Fruit fly (Drosophila melanogaster): ENCODE results near the gene CG17108.

CG17108 gene

dm6 chr2L:10665603-10666002 is 28.3 kb downstream of the CG17108 start:
- TF ChIP-seq noc (tag; optimal IDR thresholded peaks at IDR 0.05), result peak; percentile 57

- TF ChIP-seq noc (tag; optimal IDR thresholded peaks at IDR 0.05), result peak; percentile 17
Measured at dm6 chr2L:10661490-10662240, 32.2 kb downstream of the CG17108 start, which contains the start of gene CG31871. Gene CG31871, plus strand, starts transcription at chr2L:10662081.

dm6 chr2L:10657981-10658380 is 35.9 kb downstream of the CG17108 start, which contains the start of gene CG45690:
Gene CG45690, plus strand, starts transcription at chr2L:10658281.
- no peak for TF ChIP-seq noc (tag; optimal IDR thresholded peaks at IDR 0.05)

- no peak for TF ChIP-seq noc (tag; optimal IDR thresholded peaks at IDR 0.05)
Measured at dm6 chr2L:10654520-10654919, 39.4 kb downstream of the CG17108 start.

dm6 chr2L:10651313-10651712 is 42.6 kb downstream of the CG17108 start, which contains the start of gene dbf:
Gene dbf, plus strand, starts transcription at chr2L:10651613.
- no peak for TF ChIP-seq noc (tag; optimal IDR thresholded peaks at IDR 0.05)

- TF ChIP-seq noc (tag; optimal IDR thresholded peaks at IDR 0.05), result no peak
Measured at dm6 chr2L:10647720-10648349, 46.1 kb downstream of the CG17108 start.

dm6 chr2L:10646726-10647125 is 47.2 kb downstream of the CG17108 start:
- no peak for TF ChIP-seq noc (tag; optimal IDR thresholded peaks at IDR 0.05)

dm6 chr2L:10646115-10646514 is 47.8 kb downstream of the CG17108 start, which contains the start of gene CG17097:
Gene CG17097, plus strand, starts transcription at chr2L:10646415.
- no peak for TF ChIP-seq noc (tag; optimal IDR thresholded peaks at IDR 0.05)

- TF ChIP-seq noc (tag; optimal IDR thresholded peaks at IDR 0.05), result no peak
Measured at dm6 chr2L:10643671-10644070, 50.2 kb downstream of the CG17108 start, which contains the start of gene CG18284. Gene CG18284, plus strand, starts transcription at chr2L:10643971.

Measured in whole organism, larva.